Fruit fly (Drosophila melanogaster) S2 (cell line): ENCODE data around the gene CG6051.

Experiments used
- CG8478 ChIP-seq: fragments of >200 bp; optimal IDR thresholded peaks from 2 replicates; lab custom pipeline; 2018
- CTCF ChIP-seq, 2 experiments: fragments of >200 bp; optimal IDR thresholded peaks; 2 replicates each; lab custom pipeline; 2018

dm6 chr3R:27098638-27099037, 52.2 kb downstream of the CG6051 start:
- TF ChIP-seq CG8478 (lab: Kevin White, UChicago) (no peak), CTCF (optimal IDR thresholded peaks at IDR 0.05; lab: Kevin White, UChicago) (peak; percentile 79 to 86)
